Fruit fly (Drosophila melanogaster): ENCODE results near the gene CG15473.

DNA sequence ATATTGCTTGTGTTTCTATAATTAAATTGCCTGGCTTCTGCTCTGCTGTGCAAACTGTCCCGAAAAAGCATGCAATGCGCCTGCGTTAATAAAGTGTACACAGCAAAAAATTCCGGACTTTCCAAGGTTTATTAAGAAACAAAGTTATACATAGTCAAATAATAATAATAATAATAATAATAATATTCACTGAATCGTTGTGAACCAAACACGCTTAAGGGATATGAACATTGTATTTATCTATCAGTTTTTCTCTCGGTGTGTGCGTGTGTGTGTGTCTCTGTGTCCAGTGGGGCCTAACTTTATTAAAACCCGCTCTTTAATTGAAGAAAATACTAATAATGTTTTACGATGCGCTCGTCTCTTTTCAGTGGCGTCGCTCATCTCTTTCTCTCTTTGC is 36.9 kb upstream of the CG15473 start:
- TF ChIP-seq rgr (GFP tag; optimal IDR thresholded peaks at IDR 0.05) = peak; percentile 10
- TF ChIP-seq Dif (GFP tag; optimal IDR thresholded peaks at IDR 0.05; ENCODE audit: partially characterized antibody) = no peak
- no peak for TF ChIP-seq psq (GFP tag; optimal IDR thresholded peaks at IDR 0.05)
- no peak for TF ChIP-seq Vsx2 (GFP tag; optimal IDR thresholded peaks at IDR 0.05; ENCODE audit: partially characterized antibody)
- no peak for TF ChIP-seq Abd-B (GFP tag; optimal IDR thresholded peaks at IDR 0.05)
- no peak for TF ChIP-seq usp (GFP tag; optimal IDR thresholded peaks at IDR 0.05)
- no peak for TF ChIP-seq Hnf4 (GFP tag; optimal IDR thresholded peaks at IDR 0.05)
- no peak for TF ChIP-seq GATAd (GFP tag; optimal IDR thresholded peaks at IDR 0.05)

Measured in whole organism, wandering third instar larva.